Worm (Caenorhabditis elegans): ENCODE measurements around the gene algn-9.
A peak's percentile ranks its signal among the peaks of the same experiment; 100 is the strongest.

algn-9 gene

DNA sequence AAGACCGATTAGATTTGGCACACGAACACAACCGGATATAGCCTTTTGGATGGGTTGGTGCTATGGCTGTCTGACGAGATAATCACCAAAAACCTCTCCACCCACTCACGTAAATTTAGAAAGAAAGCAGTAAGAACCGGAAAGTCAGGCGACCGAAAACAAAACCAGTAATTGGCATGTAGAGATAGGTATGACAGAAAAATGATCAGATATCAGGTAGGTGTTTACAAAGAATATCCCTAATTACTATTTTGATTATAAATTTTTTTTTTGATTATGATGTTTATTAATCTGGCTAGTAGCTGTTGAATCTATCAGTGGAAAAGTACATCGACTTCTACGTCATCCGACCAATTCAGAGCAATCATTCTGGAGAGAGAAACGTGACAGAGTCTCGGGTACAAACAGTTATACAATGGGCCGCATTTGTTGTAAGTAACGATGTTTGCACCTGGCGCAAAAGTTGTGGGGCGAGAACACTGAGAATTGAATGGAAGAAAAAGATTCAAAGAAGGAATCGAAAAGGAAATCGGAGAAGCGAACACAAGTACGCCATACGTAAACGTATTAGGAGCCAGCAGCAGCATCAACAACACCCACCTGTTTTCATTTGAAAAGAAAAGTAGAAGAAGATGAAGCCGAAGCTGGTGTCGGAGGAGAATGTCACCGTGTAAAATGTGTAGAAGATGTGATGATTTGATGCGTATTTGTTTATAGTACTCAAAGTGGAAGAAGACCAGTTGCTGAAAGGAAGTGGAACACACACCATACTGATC, 33.1 kb upstream of the algn-9 start (continued):
- TF ChIP-seq fos-1 (tag; optimal IDR thresholded peaks at IDR 0.05) (no peak), F16B12.6 (tag; optimal IDR thresholded peaks at IDR 0.05) (no peak), efl-3 (GFP tag; optimal IDR thresholded peaks at IDR 0.05) (no peak), elt-3 (tag; optimal IDR thresholded peaks at IDR 0.05) (peak in 1 of 6 experiments; percentile 74), C04F5.9 (tag; optimal IDR thresholded peaks at IDR 0.05) (no peak), ceh-8 (GFP tag; optimal IDR thresholded peaks at IDR 0.05) (peak; percentile 63), sup-37 (GFP tag; optimal IDR thresholded peaks at IDR 0.05) (no peak), unc-62 (GFP tag; optimal IDR thresholded peaks at IDR 0.05) (no peak), grh-1 (GFP tag; IDR thresholded peaks at IDR 0.05) (peak; percentile 57; the same call in 1 of the 2 replicates), nhr-28 (tag; optimal IDR thresholded peaks at IDR 0.05) (no peak), lin-39 (tag; optimal IDR thresholded peaks at IDR 0.05) (peak; percentile 12), lin-14 (GFP tag; optimal IDR thresholded peaks at IDR 0.05) (peak; percentile 1), irx-1 (tag; optimal IDR thresholded peaks at IDR 0.05) (no peak), unc-130 (tag; optimal IDR thresholded peaks at IDR 0.05) (peak; percentile 12), ceh-90 (tag; optimal IDR thresholded peaks at IDR 0.05) (no peak), Y116A8C.19 (tag; optimal IDR thresholded peaks at IDR 0.05; ENCODE audit: borderline replicate concordance) (no peak), tlp-1 (tag; optimal IDR thresholded peaks at IDR 0.05) (no peak), blmp-1 (tag; optimal IDR thresholded peaks at IDR 0.05) (peak; percentile 28), lin-13 (GFP tag; optimal IDR thresholded peaks at IDR 0.05) (no peak), ces-1 (GFP tag; optimal IDR thresholded peaks at IDR 0.05) (no peak), sox-4 (tag; optimal IDR thresholded peaks at IDR 0.05) (no peak), aha-1 (tag; optimal IDR thresholded peaks at IDR 0.05) (no peak), nhr-237 (tag; optimal IDR thresholded peaks at IDR 0.05) (no peak), lsy-2 (tag; optimal IDR thresholded peaks at IDR 0.05) (peak; percentile 14 to 26), pqm-1 (tag; optimal IDR thresholded peaks at IDR 0.05) (no peak), isw-1 (GFP tag; IDR thresholded peaks at IDR 0.05) (no peak), C34B4.2 (tag; optimal IDR thresholded peaks at IDR 0.05) (no peak), ztf-11 (tag; optimal IDR thresholded peaks at IDR 0.05) (no peak), fkh-4 (tag; optimal IDR thresholded peaks at IDR 0.05; ENCODE audit: borderline replicate concordance) (no peak), efl-1 (optimal IDR thresholded peaks at IDR 0.05) (no peak), efl-1 (GFP tag; optimal IDR thresholded peaks at IDR 0.05 in 1 of 2) (peak in 1 of 2 experiments; percentile 16), nhr-12 (tag; optimal IDR thresholded peaks at IDR 0.05) (no peak), zip-4 (GFP tag; optimal IDR thresholded peaks at IDR 0.05) (no peak)

ce11 chrII:10551985-10552736, 32.0 kb upstream of the algn-9 start:
- TF ChIP-seq lin-15B (tag; optimal IDR thresholded peaks at IDR 0.05) (no peak), ets-5 (GFP tag; IDR thresholded peaks at IDR 0.05) (no peak), lin-13 (GFP tag; optimal IDR thresholded peaks at IDR 0.05) (peak; percentile 95), lir-3 (tag; optimal IDR thresholded peaks at IDR 0.05; ENCODE audit: poor library complexity) (peak; percentile 81), irx-1 (tag; optimal IDR thresholded peaks at IDR 0.05) (peak; percentile 91), egl-13 (tag; optimal IDR thresholded peaks at IDR 0.05) (peak; percentile 81), unc-130 (tag; optimal IDR thresholded peaks at IDR 0.05) (peak; percentile 95), lin-14 (GFP tag; optimal IDR thresholded peaks at IDR 0.05) (peak; percentile 99), egl-27 (tag; optimal IDR thresholded peaks at IDR 0.05) (peak; percentile 75 to 94), tlp-1 (tag; optimal IDR thresholded peaks at IDR 0.05) (no peak), snu-23 (GFP tag; optimal IDR thresholded peaks at IDR 0.05) (peak; percentile 97), ztf-11 (tag; optimal IDR thresholded peaks at IDR 0.05) (peak in 1 of 2 experiments; percentile 66), mep-1 (tag; optimal IDR thresholded peaks at IDR 0.05) (peak; percentile 99), sptf-1 (tag; optimal IDR thresholded peaks at IDR 0.05) (no peak), nhr-20 (tag; optimal IDR thresholded peaks at IDR 0.05) (peak; percentile 97), C34B4.2 (tag; optimal IDR thresholded peaks at IDR 0.05) (no peak), fkh-4 (tag; optimal IDR thresholded peaks at IDR 0.05; ENCODE audit: borderline replicate concordance) (no peak), ces-1 (GFP tag; optimal IDR thresholded peaks at IDR 0.05) (no peak), hlh-4 (tag; optimal IDR thresholded peaks at IDR 0.05) (no peak), ceh-63 (GFP tag; optimal IDR thresholded peaks at IDR 0.05) (peak; percentile 21), nhr-77 (tag; optimal IDR thresholded peaks at IDR 0.05) (peak; percentile 89), xbp-1 (tag; optimal IDR thresholded peaks at IDR 0.05) (peak; percentile 90), elt-3 (tag; optimal IDR thresholded peaks at IDR 0.05) (peak in 3 of 6 experiments; percentile 26 to 97 (median 96)), mef-2 (tag; optimal IDR thresholded peaks at IDR 0.05) (peak; percentile 94), zip-4 (GFP tag; optimal IDR thresholded peaks at IDR 0.05) (peak; percentile 63), dpl-1 (GFP tag; optimal IDR thresholded peaks at IDR 0.05) (peak; percentile 67 to 75 (median 72)), aly-2 (tag; optimal IDR thresholded peaks at IDR 0.05) (peak; percentile 97)

Measured in whole organism, L1 larva.